Fruit fly (Drosophila melanogaster) whole organism, embryonic: Measurements from ENCODE around the gene CG14153.

ENCODE experiments used
- CG12299 ChIP-seq: fragments of 200-800 bp; sonication (Bioruptor generic); optimal IDR thresholded peaks from 2 replicates; lab custom pipeline; 2018; ENCODE audit warnings: missing biosample characterization, mild to moderate bottlenecking, missing genetic modification characterization
- CG12744 ChIP-seq: fragments of 200-800 bp; sonication (Bioruptor generic); optimal IDR thresholded peaks from 2 replicates; lab custom pipeline; 2016; ENCODE audit warnings: missing biosample characterization, missing genetic modification characterization
- CG13287 ChIP-seq: fragments of 200-800 bp; sonication (Bioruptor generic); IDR thresholded peaks from 2 replicates; pipeline ENCODE4 v1.3.6; 2022; ENCODE audit warnings: missing biosample characterization, missing genetic modification characterization; ENCODE audit not compliant: partially characterized antibody
- CG14860 ChIP-seq: fragments of 200-800 bp; sonication (Bioruptor generic); IDR thresholded peaks from 3 replicates; pipeline ENCODE4 v1.3.6; 2022; ENCODE audit warnings: missing biosample characterization, missing genetic modification characterization; ENCODE audit not compliant: partially characterized antibody
- CG14965 ChIP-seq: fragments of 200-800 bp; sonication (Bioruptor generic); optimal IDR thresholded peaks from 2 replicates; lab custom pipeline; 2016; ENCODE audit warnings: missing biosample characterization, missing genetic modification characterization, borderline replicate concordance
- CG17612 ChIP-seq: fragments of 200-800 bp; sonication (Bioruptor generic); IDR thresholded peaks from 2 replicates; pipeline ENCODE4 v1.3.6; 2022; ENCODE audit warnings: missing biosample characterization, missing genetic modification characterization
- CG17802 ChIP-seq: fragments of 200-800 bp; sonication (Bioruptor generic); optimal IDR thresholded peaks from 2 replicates; lab custom pipeline; 2018; ENCODE audit warnings: missing biosample characterization, mild to moderate bottlenecking, missing genetic modification characterization, moderate library complexity
- CG18262 ChIP-seq: fragments of 200-800 bp; optimal IDR thresholded peaks from 3 replicates; lab custom pipeline; 2019; ENCODE audit warnings: missing biosample characterization, mild to moderate bottlenecking, missing genetic modification characterization, moderate library complexity
- CG2202 ChIP-seq: fragments of 200-800 bp; sonication (Bioruptor generic); optimal IDR thresholded peaks from 2 replicates; lab custom pipeline; 2018; ENCODE audit warnings: missing biosample characterization, mild to moderate bottlenecking, missing genetic modification characterization
- CG2889 ChIP-seq: fragments of 200-800 bp; sonication (Bioruptor generic); IDR thresholded peaks from 3 replicates; pipeline ENCODE4 v1.3.6; 2022; ENCODE audit warnings: missing biosample characterization, missing genetic modification characterization
- CG33213 ChIP-seq: fragments of 200-800 bp; sonication (Bioruptor generic); optimal IDR thresholded peaks from 3 replicates; lab custom pipeline; 2016; ENCODE audit warnings: missing biosample characterization, missing genetic modification characterization
- CG34376 ChIP-seq: fragments of 200-800 bp; sonication (Bioruptor generic); optimal IDR thresholded peaks from 2 replicates; lab custom pipeline; 2018; ENCODE audit warnings: missing biosample characterization, mild to moderate bottlenecking, missing genetic modification characterization
- CG4820 ChIP-seq: fragments of 200-800 bp; sonication (Bioruptor generic); optimal IDR thresholded peaks from 3 replicates; lab custom pipeline; 2016; ENCODE audit warnings: missing biosample characterization, missing genetic modification characterization
- CG5953 ChIP-seq: fragments of 200-800 bp; sonication (Bioruptor generic); IDR thresholded peaks from 2 replicates; pipeline ENCODE4 v1.3.6; 2022; ENCODE audit warnings: missing biosample characterization, missing genetic modification characterization
- D19A ChIP-seq: fragments of 200-800 bp; optimal IDR thresholded peaks from 3 replicates; lab custom pipeline; 2019; ENCODE audit warnings: missing biosample characterization, mild to moderate bottlenecking, missing genetic modification characterization, moderate library complexity
- Dref ChIP-seq: fragments of 200-800 bp; sonication (Bioruptor generic); IDR thresholded peaks from 2 replicates; pipeline ENCODE4 v1.3.6; 2022; ENCODE audit warnings: missing biosample characterization, missing genetic modification characterization
- HLH3B ChIP-seq: fragments of 200-800 bp; sonication (Bioruptor generic); IDR thresholded peaks from 2 replicates; pipeline ENCODE4 v1.3.6; 2022; ENCODE audit warnings: missing biosample characterization, missing genetic modification characterization
- Hr3 ChIP-seq: fragments of 200-800 bp; sonication (Bioruptor generic); optimal IDR thresholded peaks from 3 replicates; lab custom pipeline; 2016; ENCODE audit warnings: missing biosample characterization, missing genetic modification characterization
- Hr39 ChIP-seq: fragments of >200 bp; optimal IDR thresholded peaks from 2 replicates; lab custom pipeline; 2017
- Hr78 ChIP-seq, 2 experiments: fragments of 200-800 bp in 1 of 2; fragments of >200 bp in 1 of 2; sonication (Bioruptor generic) in 1 of 2; optimal IDR thresholded peaks; 2 replicates each; lab custom pipeline; 2017 to 2019; ENCODE audit warnings: missing biosample characterization in 2 of 2, missing genetic modification characterization in 2 of 2, mild to moderate bottlenecking in 1 of 2, moderate library complexity in 1 of 2
- Kr ChIP-seq: fragments of 200-800 bp; sonication (Bioruptor generic); optimal IDR thresholded peaks from 2 replicates; lab custom pipeline; 2017; ENCODE audit warnings: missing biosample characterization, mild to moderate bottlenecking, missing genetic modification characterization
- MBD-R2 ChIP-seq: fragments of 200-800 bp; sonication (Bioruptor generic); IDR thresholded peaks from 2 replicates; pipeline ENCODE4 v1.3.6; 2022; ENCODE audit warnings: missing biosample characterization, missing genetic modification characterization
- Optix ChIP-seq: fragments of 200-800 bp; sonication (Bioruptor generic); IDR thresholded peaks from 3 replicates; pipeline ENCODE4 v1.3.6; 2022; ENCODE audit warnings: missing biosample characterization, missing genetic modification characterization
- Pdp1 ChIP-seq, 2 experiments: fragments of 200-800 bp; sonication (Bioruptor generic); optimal IDR thresholded peaks; 3 replicates each; lab custom pipeline; 2016; ENCODE audit warnings: missing biosample characterization in 2 of 2, missing genetic modification characterization in 2 of 2, mild to moderate bottlenecking in 1 of 2, moderate library complexity in 1 of 2
- Ptx1 ChIP-seq: fragments of 200-800 bp; sonication (Bioruptor generic); IDR thresholded peaks from 2 replicates; pipeline ENCODE4 v1.3.6; 2022; ENCODE audit warnings: missing biosample characterization, missing genetic modification characterization
- Ravus ChIP-seq: fragments of 200-800 bp; sonication (Bioruptor generic); IDR thresholded peaks from 2 replicates; pipeline ENCODE4 v1.3.6; 2022; ENCODE audit warnings: missing biosample characterization, missing genetic modification characterization
- Scr ChIP-seq: fragments of 200-800 bp; sonication (Bioruptor generic); IDR thresholded peaks from 2 replicates; pipeline ENCODE4 v1.3.6; 2022; ENCODE audit warnings: missing biosample characterization, missing genetic modification characterization; ENCODE audit not compliant: partially characterized antibody
- Sox100B ChIP-seq: fragments of 200-800 bp; sonication (Bioruptor generic); optimal IDR thresholded peaks from 3 replicates; lab custom pipeline; 2018; ENCODE audit warnings: missing biosample characterization, mild to moderate bottlenecking, missing genetic modification characterization
- Tbp ChIP-seq: fragments of >200 bp; optimal IDR thresholded peaks from 2 replicates; lab custom pipeline; 2018; ENCODE audit warnings: missing biosample characterization, missing genetic modification characterization
- ash1 ChIP-seq: fragments of 200-800 bp; sonication (Bioruptor generic); optimal IDR thresholded peaks from 2 replicates; lab custom pipeline; 2018; ENCODE audit warnings: missing biosample characterization, mild to moderate bottlenecking, missing genetic modification characterization
- crc ChIP-seq: fragments of 200-800 bp; sonication (Bioruptor generic); optimal IDR thresholded peaks from 2 replicates; lab custom pipeline; 2016; ENCODE audit warnings: missing biosample characterization, missing genetic modification characterization
- dati ChIP-seq: fragments of 200-800 bp; sonication (Bioruptor generic); IDR thresholded peaks from 2 replicates; pipeline ENCODE4 v1.3.6; 2022; ENCODE audit warnings: missing biosample characterization, missing genetic modification characterization
- dm ChIP-seq: fragments of 200-800 bp; sonication (Bioruptor generic); optimal IDR thresholded peaks from 3 replicates; lab custom pipeline; 2016; ENCODE audit warnings: missing biosample characterization, missing genetic modification characterization
- emc ChIP-seq: fragments of 200-800 bp; sonication (Bioruptor generic); optimal IDR thresholded peaks from 2 replicates; lab custom pipeline; 2016; ENCODE audit warnings: missing biosample characterization, missing genetic modification characterization
- eve ChIP-seq, 2 experiments: fragments of >200 bp; optimal IDR thresholded peaks; 2 replicates each; lab custom pipeline; 2017; ENCODE audit warnings: missing biosample characterization in 2 of 2, missing genetic modification characterization in 2 of 2
- fu2 ChIP-seq: fragments of 200-800 bp; sonication (Bioruptor generic); optimal IDR thresholded peaks from 2 replicates; lab custom pipeline; 2016; ENCODE audit warnings: missing biosample characterization, missing genetic modification characterization
- gsb ChIP-seq: fragments of 200-800 bp; sonication (Bioruptor generic); IDR thresholded peaks from 2 replicates; pipeline ENCODE4 v1.3.6; 2022; ENCODE audit warnings: missing biosample characterization, missing genetic modification characterization
- her ChIP-seq: fragments of 200-800 bp; sonication (Bioruptor generic); optimal IDR thresholded peaks from 2 replicates; lab custom pipeline; 2016; ENCODE audit warnings: missing biosample characterization, missing genetic modification characterization
- klu ChIP-seq: fragments of 200-800 bp; sonication (Bioruptor generic); IDR thresholded peaks from 2 replicates; pipeline ENCODE4 v1.3.6; 2022; ENCODE audit warnings: missing biosample characterization, missing genetic modification characterization
- lilli ChIP-seq: fragments of 200-800 bp; sonication (Bioruptor generic); optimal IDR thresholded peaks from 3 replicates; lab custom pipeline; 2016; ENCODE audit warnings: missing biosample characterization, missing genetic modification characterization
- lov ChIP-seq, 2 experiments: fragments of 200-800 bp in 1 of 2; fragments of >200 bp in 1 of 2; sonication (Bioruptor generic) in 1 of 2; IDR thresholded peaks in 1 of 2; optimal IDR thresholded peaks in 1 of 2; 2 replicates in 1 of 2; 3 replicates in 1 of 2; pipeline versions ENCODE4 v1.3.6 to Lab custom; 2017 to 2022; ENCODE audit warnings: missing biosample characterization in 1 of 2, missing genetic modification characterization in 1 of 2
- mirr ChIP-seq: fragments of 200-800 bp; sonication (Bioruptor generic); optimal IDR thresholded peaks from 3 replicates; lab custom pipeline; 2018; ENCODE audit warnings: missing biosample characterization, mild to moderate bottlenecking, missing genetic modification characterization
- pum ChIP-seq: fragments of 200-800 bp; sonication (Bioruptor generic); optimal IDR thresholded peaks from 2 replicates; lab custom pipeline; 2016; ENCODE audit warnings: missing biosample characterization, missing genetic modification characterization
- sens-2 ChIP-seq: fragments of 200-800 bp; sonication (Bioruptor generic); IDR thresholded peaks from 2 replicates; pipeline ENCODE4 v1.3.6; 2022; ENCODE audit warnings: missing biosample characterization, missing genetic modification characterization
- slbo ChIP-seq: fragments of 200-800 bp; sonication (Bioruptor generic); IDR thresholded peaks from 2 replicates; pipeline ENCODE4 v1.3.6; 2022; ENCODE audit warnings: missing biosample characterization, missing genetic modification characterization
- sr ChIP-seq: fragments of 200-800 bp; sonication (Bioruptor generic); IDR thresholded peaks from 3 replicates; pipeline ENCODE4 v1.3.6; 2022; ENCODE audit warnings: missing biosample characterization, missing genetic modification characterization
- ssp ChIP-seq: fragments of 200-800 bp; sonication (Bioruptor generic); IDR thresholded peaks from 2 replicates; pipeline ENCODE4 v1.3.6; 2022; ENCODE audit warnings: missing biosample characterization, missing genetic modification characterization
- usp ChIP-seq: fragments of >200 bp; optimal IDR thresholded peaks from 2 replicates; lab custom pipeline; 2017; ENCODE audit warnings: missing biosample characterization, missing genetic modification characterization
- vnd ChIP-seq: fragments of 200-800 bp; sonication (Bioruptor generic); IDR thresholded peaks from 3 replicates; pipeline ENCODE4 v1.3.6; 2022; ENCODE audit warnings: missing biosample characterization, missing genetic modification characterization; ENCODE audit not compliant: partially characterized antibody
- zf30C ChIP-seq: fragments of 200-800 bp; sonication (Bioruptor generic); optimal IDR thresholded peaks from 3 replicates; lab custom pipeline; 2018; ENCODE audit warnings: missing biosample characterization, mild to moderate bottlenecking, missing genetic modification characterization

Gene CG14153

dm6 chr3L:10656451-10657198 is 13.3 kb downstream of the CG14153 start (continued):
- TF ChIP-seq CG13287 (GFP tag; lab: Robert Waterston, UW) (no peak), lov (optimal IDR thresholded peaks at IDR 0.05; lab: Kevin White, UChicago) (no peak), lov (GFP tag; IDR thresholded peaks at IDR 0.05; lab: Robert Waterston, UW) (no peak), CG5953 (GFP tag; lab: Robert Waterston, UW) (peak; percentile 68), CG17802 (tag; lab: Kevin White, UChicago) (no peak), zf30C (no peak), dm (GFP tag; lab: Kevin White, UChicago) (no peak), sr (GFP tag; lab: Robert Waterston, UW) (peak; percentile 25; the same call in 2 of the 3 replicates), Hr39 (lab: Kevin White, UChicago) (no peak), Sox100B (GFP tag; lab: Kevin White, UChicago) (peak; percentile 71), vnd (GFP tag; lab: Robert Waterston, UW) (no peak), Tbp (no peak), CG12744 (peak; percentile 53), slbo (peak; percentile 29; the same call in 1 of the 2 replicates), MBD-R2 (GFP tag; lab: Robert Waterston, UW) (peak; percentile 13; the same call in 1 of the 2 replicates), ash1 (GFP tag; lab: Kevin White, UChicago) (peak; percentile 38), klu (GFP tag; lab: Robert Waterston, UW) (no peak), lilli (GFP tag; lab: Kevin White, UChicago) (peak; percentile 34), CG2202 (tag; lab: Kevin White, UChicago) (peak; percentile 68), HLH3B (peak; percentile 39; the same call in 1 of the 2 replicates), Optix (GFP tag; lab: Robert Waterston, UW) (no peak), Pdp1 (GFP tag; optimal IDR thresholded peaks at IDR 0.05; lab: Kevin White, UChicago) (peak; percentile 34 to 55), CG2889 (GFP tag; lab: Robert Waterston, UW) (no peak), crc (GFP tag; lab: Kevin White, UChicago) (peak; percentile 48), Hr3 (GFP tag; lab: Kevin White, UChicago) (peak; percentile 23), D19A (tag; lab: Kevin White, UChicago) (peak; percentile 34), Dref (GFP tag; lab: Robert Waterston, UW) (no peak), CG14965 (peak; percentile 59), emc (GFP tag; lab: Kevin White, UChicago) (peak; percentile 2), Scr (GFP tag; lab: Robert Waterston, UW) (no peak), CG17612 (no peak), pum (GFP tag; lab: Kevin White, UChicago) (peak; percentile 28), eve (GFP tag; optimal IDR thresholded peaks at IDR 0.05; lab: Kevin White, UChicago) (no peak), usp (GFP tag; lab: Kevin White, UChicago) (no peak), CG18262 (tag; lab: Kevin White, UChicago) (peak; percentile 44), Hr78 (GFP tag; optimal IDR thresholded peaks at IDR 0.05; lab: Kevin White, UChicago) (peak in 1 of 2 experiments; percentile 34), CG14860 (GFP tag; lab: Robert Waterston, UW) (no peak), CG4820 (peak; percentile 10), mirr (peak; percentile 49), fu2 (no peak), gsb (no peak), Ptx1 (GFP tag; lab: Robert Waterston, UW) (0 out of 2 replicates have a peak, but pooled peaks have one; percentile 17), CG34376 (GFP tag; lab: Kevin White, UChicago) (peak; percentile 56), dati (GFP tag; lab: Robert Waterston, UW) (no peak), CG12299 (tag; lab: Kevin White, UChicago) (peak; percentile 53), sens-2 (GFP tag; lab: Robert Waterston, UW) (no peak), ssp (no peak), Kr (peak; percentile 30), her (GFP tag; lab: Kevin White, UChicago) (peak; percentile 61), CG33213 (GFP tag; lab: Kevin White, UChicago) (peak; percentile 80), Ravus (GFP tag; lab: Robert Waterston, UW) (no peak)
